Worm (Caenorhabditis elegans) whole organism, young adult: ENCODE results near the gene Y66D12A.19.
A peak's percentile ranks its signal among the peaks of the same experiment; 100 is the strongest.

Experiments
- B0019.2 ChIP-seq: fragments of 200-800 bp; sonication (Bioruptor generic); conservative IDR thresholded peaks from 2 replicates; pipeline ENCODE4 v1.3.6; 2022; ENCODE audit warnings: missing genetic modification reagents, missing genetic modification characterization, missing compliant biosample characterization
- B0261.1 ChIP-seq: sonication (generic microtip); optimal IDR thresholded peaks from 2 replicates; lab custom pipeline; 2016; ENCODE audit warnings: mild to moderate bottlenecking, missing genetic modification characterization, moderate library complexity, missing compliant biosample characterization
- C17E4.6 ChIP-seq: fragments of 200-800 bp; sonication (Bioruptor generic); IDR thresholded peaks from 2 replicates; pipeline ENCODE4 v1.3.6; 2022; ENCODE audit warnings: missing genetic modification reagents, missing genetic modification characterization, missing compliant biosample characterization
- F23B12.7 ChIP-seq: sonication (generic microtip); optimal IDR thresholded peaks from 2 replicates; lab custom pipeline; 2017; ENCODE audit warnings: missing genetic modification characterization, mild to moderate bottlenecking, missing compliant biosample characterization, antibody characterized with exemption, moderate library complexity; ENCODE audit not compliant: insufficient read depth
- F39B2.1 ChIP-seq: fragments of 200-800 bp; sonication (Bioruptor generic); IDR thresholded peaks from 2 replicates; pipeline ENCODE4 v1.3.6; 2022; ENCODE audit warnings: missing genetic modification reagents, missing genetic modification characterization, missing compliant biosample characterization
- F55B11.4 ChIP-seq: sonication (generic microtip); optimal IDR thresholded peaks from 2 replicates; lab custom pipeline; 2016; ENCODE audit warnings: missing compliant biosample characterization, missing genetic modification characterization, borderline replicate concordance; ENCODE audit not compliant: insufficient read depth
- F57A8.1 ChIP-seq: fragments of 200-800 bp; sonication (Bioruptor generic); optimal IDR thresholded peaks from 2 replicates; lab custom pipeline; 2018; ENCODE audit warnings: mild to moderate bottlenecking, missing genetic modification characterization, moderate library complexity, missing compliant biosample characterization
- K11D2.4 ChIP-seq: fragments of 200-800 bp; sonication (Bioruptor generic); IDR thresholded peaks from 2 replicates; pipeline ENCODE4 v1.3.6; 2022; ENCODE audit warnings: missing genetic modification reagents, missing genetic modification characterization, missing compliant biosample characterization
- T07F8.4 ChIP-seq: sonication (generic microtip); optimal IDR thresholded peaks from 2 replicates; lab custom pipeline; 2016; ENCODE audit warnings: mild to moderate bottlenecking, missing genetic modification characterization, moderate library complexity, missing compliant biosample characterization
- Y56A3A.18 ChIP-seq: fragments of 200-800 bp; sonication (Bioruptor generic); IDR thresholded peaks from 2 replicates; pipeline ENCODE4 v1.3.6; 2022; ENCODE audit warnings: missing genetic modification reagents, missing genetic modification characterization, missing compliant biosample characterization
- akir-1 ChIP-seq: fragments of 200-800 bp; sonication (Bioruptor generic); optimal IDR thresholded peaks from 2 replicates; lab custom pipeline; 2018; ENCODE audit warnings: mild to moderate bottlenecking, missing genetic modification characterization, moderate library complexity, missing compliant biosample characterization
- athp-1 ChIP-seq: sonication (generic microtip); optimal IDR thresholded peaks from 2 replicates; lab custom pipeline; 2017; ENCODE audit warnings: mild to moderate bottlenecking, missing genetic modification characterization, missing compliant biosample characterization
- bed-2 ChIP-seq: fragments of 200-800 bp; sonication (Bioruptor generic); IDR thresholded peaks from 2 replicates; pipeline ENCODE4 v1.3.6; 2022; ENCODE audit warnings: missing genetic modification reagents, missing genetic modification characterization, missing compliant biosample characterization
- cebp-1 ChIP-seq, 2 experiments: fragments of 200-800 bp in 1 of 2; sonication (Bioruptor generic) in 1 of 2; sonication (generic microtip) in 1 of 2; IDR thresholded peaks in 1 of 2; optimal IDR thresholded peaks in 1 of 2; 2 replicates each; pipeline versions ENCODE4 v1.3.6 to Lab custom; 2017 to 2022; ENCODE audit warnings: missing compliant biosample characterization in 2 of 2, missing genetic modification characterization in 2 of 2, mild to moderate bottlenecking in 1 of 2, missing genetic modification reagents in 1 of 2, moderate library complexity in 1 of 2
- cebp-2 ChIP-seq: fragments of 200-800 bp; sonication (Bioruptor generic); IDR thresholded peaks from 2 replicates; pipeline ENCODE4 v1.3.6; 2022; ENCODE audit warnings: missing genetic modification characterization, missing compliant biosample characterization
- ceh-27 ChIP-seq: fragments of 200-800 bp; sonication (Bioruptor generic); optimal IDR thresholded peaks from 2 replicates; lab custom pipeline; 2018; ENCODE audit warnings: mild to moderate bottlenecking, missing genetic modification characterization, moderate library complexity, missing compliant biosample characterization
- dox-1 ChIP-seq: fragments of 200-800 bp; sonication (Bioruptor generic); IDR thresholded peaks from 2 replicates; pipeline ENCODE4 v1.3.6; 2022; ENCODE audit warnings: missing genetic modification reagents, missing genetic modification characterization, missing compliant biosample characterization
- efl-1 ChIP-seq: fragments of 150-350 bp; optimal IDR thresholded peaks from 2 replicates; lab custom pipeline; 2014; ENCODE audit warnings: missing biosample characterization, missing genetic modification reagents, missing genetic modification characterization
- gei-17 ChIP-seq: fragments of 200-800 bp; sonication (Bioruptor generic); optimal IDR thresholded peaks from 2 replicates; lab custom pipeline; 2018; ENCODE audit warnings: mild to moderate bottlenecking, missing genetic modification characterization, missing compliant biosample characterization
- hmg-1.2 ChIP-seq: fragments of 200-800 bp; sonication (Bioruptor generic); IDR thresholded peaks from 2 replicates; pipeline ENCODE4 v1.3.6; 2022; ENCODE audit warnings: missing genetic modification reagents, missing genetic modification characterization, missing compliant biosample characterization
- hsf-1 ChIP-seq: fragments of 200-800 bp; sonication (Bioruptor generic); IDR thresholded peaks from 2 replicates; pipeline ENCODE4 v1.3.6; 2022; ENCODE audit warnings: missing genetic modification reagents, missing genetic modification characterization, missing compliant biosample characterization
- lag-1 ChIP-seq: fragments of 200-800 bp; sonication (Bioruptor generic); IDR thresholded peaks from 2 replicates; pipeline ENCODE4 v1.3.6; 2022; ENCODE audit warnings: missing genetic modification reagents, missing genetic modification characterization, missing compliant biosample characterization
- let-607 ChIP-seq, 2 experiments: fragments of 200-800 bp in 1 of 2; sonication (Bioruptor generic) in 1 of 2; sonication (generic microtip) in 1 of 2; optimal IDR thresholded peaks; 2 replicates each; lab custom pipeline; 2016 to 2018; ENCODE audit warnings: mild to moderate bottlenecking in 2 of 2, missing compliant biosample characterization in 2 of 2, missing genetic modification characterization in 2 of 2, moderate library complexity in 2 of 2, missing genotype in 1 of 2
- lin-26 ChIP-seq: fragments of 200-800 bp; sonication (Bioruptor generic); IDR thresholded peaks from 2 replicates; pipeline ENCODE4 v1.3.6; 2022; ENCODE audit warnings: missing genetic modification reagents, missing genetic modification characterization, missing compliant biosample characterization
- lin-35 ChIP-seq, 3 experiments: fragments of 150-350 bp in 2 of 3; sonication (generic microtip) in 1 of 3; optimal IDR thresholded peaks; 2 replicates each; lab custom pipeline; 2014 to 2018; ENCODE audit warnings: missing biosample characterization in 3 of 3, missing genetic modification characterization in 3 of 3, missing genetic modification reagents in 3 of 3
- madf-10 ChIP-seq: sonication (generic microtip); optimal IDR thresholded peaks from 2 replicates; lab custom pipeline; 2016; ENCODE audit warnings: mild to moderate bottlenecking, missing genetic modification characterization, missing compliant biosample characterization
- mel-28 ChIP-seq: sonication (generic microtip); optimal IDR thresholded peaks from 2 replicates; lab custom pipeline; 2016; ENCODE audit warnings: borderline replicate concordance, mild to moderate bottlenecking, missing genetic modification characterization, missing compliant biosample characterization
- mxl-1 ChIP-seq: sonication (generic microtip); optimal IDR thresholded peaks from 2 replicates; lab custom pipeline; 2016; ENCODE audit warnings: missing genetic modification characterization, missing compliant biosample characterization
- nhr-120 ChIP-seq: fragments of 200-800 bp; sonication (Bioruptor generic); IDR thresholded peaks from 2 replicates; pipeline ENCODE4 v1.3.6; 2022; ENCODE audit warnings: missing genetic modification characterization, missing compliant biosample characterization
- nhr-27 ChIP-seq: fragments of 200-800 bp; sonication (Bioruptor generic); optimal IDR thresholded peaks from 2 replicates; lab custom pipeline; 2018; ENCODE audit warnings: mild to moderate bottlenecking, missing genetic modification characterization, moderate library complexity, missing compliant biosample characterization
- nhr-80 ChIP-seq: sonication (generic microtip); optimal IDR thresholded peaks from 2 replicates; lab custom pipeline; 2016; ENCODE audit warnings: missing genetic modification characterization, missing compliant biosample characterization
- repo-1 ChIP-seq: sonication (generic microtip); optimal IDR thresholded peaks from 2 replicates; lab custom pipeline; 2017; ENCODE audit warnings: mild to moderate bottlenecking, missing genetic modification characterization, missing compliant biosample characterization
- rpc-1 ChIP-seq, 2 experiments: fragments of 150-350 bp in 1 of 2; sonication (generic microtip) in 1 of 2; optimal IDR thresholded peaks; 2 replicates each; lab custom pipeline; 2014 to 2018; ENCODE audit warnings: missing biosample characterization in 1 of 2, missing genetic modification characterization in 1 of 2, missing genetic modification reagents in 1 of 2, missing genotype in 1 of 2
- snpc-3.4 ChIP-seq: sonication (generic microtip); optimal IDR thresholded peaks from 2 replicates; lab custom pipeline; 2017; ENCODE audit warnings: missing genetic modification characterization, mild to moderate bottlenecking, missing compliant biosample characterization, antibody characterized with exemption, moderate library complexity, missing genotype, missing genetic modification reagents
- tbp1 ChIP-seq: fragments of 200-800 bp; sonication (Bioruptor generic); optimal IDR thresholded peaks from 2 replicates; lab custom pipeline; 2018; ENCODE audit warnings: mild to moderate bottlenecking, missing genetic modification characterization, missing compliant biosample characterization
- tbx-9 ChIP-seq: sonication (generic microtip); optimal IDR thresholded peaks from 2 replicates; lab custom pipeline; 2016; ENCODE audit warnings: borderline replicate concordance, missing genetic modification characterization, inconsistent platforms, missing compliant biosample characterization
- zfh-2 ChIP-seq: fragments of 200-800 bp; sonication (Bioruptor generic); conservative IDR thresholded peaks from 2 replicates; pipeline ENCODE4 v1.3.6; 2022; ENCODE audit warnings: missing genetic modification reagents, missing genetic modification characterization, missing compliant biosample characterization
- ztf-22 ChIP-seq: fragments of 200-800 bp; sonication (Bioruptor generic); optimal IDR thresholded peaks from 2 replicates; lab custom pipeline; 2018; ENCODE audit warnings: mild to moderate bottlenecking, missing genetic modification characterization, moderate library complexity, missing compliant biosample characterization
- ztf-3 ChIP-seq: fragments of 200-800 bp; sonication (Bioruptor generic); optimal IDR thresholded peaks from 2 replicates; lab custom pipeline; 2018; ENCODE audit warnings: mild to moderate bottlenecking, missing genetic modification characterization, missing compliant biosample characterization

The Y66D12A.19 gene

ce11 chrIII:11481309-11481845 lies 27.5 kb upstream of the Y66D12A.19 start:
- TF ChIP-seq zfh-2 (GFP tag; lab: Robert Waterston, UW) (peak; percentile 55), hmg-1.2 (GFP tag; lab: Robert Waterston, UW) (peak; percentile 44; the same call in 1 of the 2 replicates), F55B11.4 (no peak)

ce11 chrIII:11484139-11484590 lies 24.7 kb upstream of the Y66D12A.19 start, which contains the start of gene fbxa-220:
Gene fbxa-220, minus strand, starts transcription at chrIII:11484189.
- no peak for TF ChIP-seq B0261.1
- no peak for TF ChIP-seq cebp-1 (GFP tag; IDR thresholded peaks at IDR 0.05; lab: Robert Waterston, UW)
- TF ChIP-seq cebp-1 (tag; optimal IDR thresholded peaks at IDR 0.05; lab: Kevin White, UChicago) = no peak
- TF ChIP-seq tbp1 (GFP tag; lab: Kevin White, UChicago) = no peak
- TF ChIP-seq snpc-3.4 (tag; lab: Kevin White, UChicago) = no peak
- no peak for TF ChIP-seq rpc-1 (optimal IDR thresholded peaks at IDR 0.05; lab: Kevin White, UChicago)
- TF ChIP-seq rpc-1 (tag; optimal IDR thresholded peaks at IDR 0.05; lab: Kevin White, UChicago) = no peak
- TF ChIP-seq hsf-1 (GFP tag; lab: Robert Waterston, UW) = no peak
- no peak for TF ChIP-seq athp-1 (tag; lab: Kevin White, UChicago)
- TF ChIP-seq mxl-1 (tag; lab: Kevin White, UChicago) = no peak
- TF ChIP-seq F23B12.7 (tag; lab: Kevin White, UChicago) = no peak
- TF ChIP-seq mel-28 (tag; lab: Kevin White, UChicago) = no peak
- TF ChIP-seq C17E4.6 (GFP tag; lab: Robert Waterston, UW) = no peak
- no peak for TF ChIP-seq F39B2.1 (GFP tag; lab: Robert Waterston, UW)
- no peak for TF ChIP-seq nhr-27
- TF ChIP-seq bed-2 = no peak
- TF ChIP-seq lag-1 (GFP tag; lab: Robert Waterston, UW) = no peak
- TF ChIP-seq ztf-22 (GFP tag; lab: Kevin White, UChicago) = no peak
- TF ChIP-seq K11D2.4 (GFP tag; lab: Robert Waterston, UW) = no peak
- no peak for TF ChIP-seq let-607 (tag; optimal IDR thresholded peaks at IDR 0.05; lab: Kevin White, UChicago)
- no peak for TF ChIP-seq ceh-27

- TF ChIP-seq nhr-120 (GFP tag; lab: Robert Waterston, UW) = no peak
- no peak for TF ChIP-seq repo-1 (tag; lab: Kevin White, UChicago)
- TF ChIP-seq dox-1 (GFP tag; lab: Robert Waterston, UW) = no peak
- no peak for TF ChIP-seq madf-10
- TF ChIP-seq akir-1 = no peak
- no peak for TF ChIP-seq B0261.1
- no peak for TF ChIP-seq ztf-22 (GFP tag; lab: Kevin White, UChicago)
- no peak for TF ChIP-seq bed-2
- no peak for TF ChIP-seq gei-17 (GFP tag; lab: Kevin White, UChicago)
Measured at ce11 chrIII:11487245-11487644, 21.6 kb upstream of the Y66D12A.19 start, which contains the start of gene popl-5. Gene popl-5, minus strand, starts transcription at chrIII:11487345.

ce11 chrIII:11488662-11489349 lies 20.1 kb upstream of the Y66D12A.19 start:
- TF ChIP-seq lin-26 (GFP tag; lab: Robert Waterston, UW) = no peak
- no peak for TF ChIP-seq Y56A3A.18 (GFP tag; lab: Robert Waterston, UW)
- no peak for TF ChIP-seq dox-1 (GFP tag; lab: Robert Waterston, UW)
- no peak for TF ChIP-seq snpc-3.4 (tag; lab: Kevin White, UChicago)
- no peak for TF ChIP-seq tbx-9 (tag; lab: Kevin White, UChicago)
- no peak for TF ChIP-seq efl-1
- TF ChIP-seq nhr-80 (tag; lab: Kevin White, UChicago) = no peak
- no peak for TF ChIP-seq T07F8.4 (tag; lab: Kevin White, UChicago)
- TF ChIP-seq B0019.2 (GFP tag; lab: Robert Waterston, UW) = no peak
- TF ChIP-seq ztf-3 (GFP tag; lab: Kevin White, UChicago) = no peak
- no peak for TF ChIP-seq K11D2.4 (GFP tag; lab: Robert Waterston, UW)
- no peak for TF ChIP-seq F23B12.7 (tag; lab: Kevin White, UChicago)
- TF ChIP-seq lin-35 (GFP tag; optimal IDR thresholded peaks at IDR 0.05; lab: Kevin White, UChicago) = no peak
- TF ChIP-seq lag-1 (GFP tag; lab: Robert Waterston, UW) = no peak
- TF ChIP-seq ztf-22 (GFP tag; lab: Kevin White, UChicago) = no peak
- no peak for TF ChIP-seq cebp-2 (GFP tag; lab: Robert Waterston, UW)
- no peak for TF ChIP-seq F57A8.1 (GFP tag; lab: Kevin White, UChicago)
- TF ChIP-seq, all 124 proteins: peak for 0
